Worm (Caenorhabditis elegans): Measurements from ENCODE around the gene K11D9.3.
"Not testable (repeated sequence)": the region's sequence is repeated elsewhere in the genome, so short reads cannot be mapped to it uniquely, and the experiment has no call there.

Gene K11D9.3

DNA sequence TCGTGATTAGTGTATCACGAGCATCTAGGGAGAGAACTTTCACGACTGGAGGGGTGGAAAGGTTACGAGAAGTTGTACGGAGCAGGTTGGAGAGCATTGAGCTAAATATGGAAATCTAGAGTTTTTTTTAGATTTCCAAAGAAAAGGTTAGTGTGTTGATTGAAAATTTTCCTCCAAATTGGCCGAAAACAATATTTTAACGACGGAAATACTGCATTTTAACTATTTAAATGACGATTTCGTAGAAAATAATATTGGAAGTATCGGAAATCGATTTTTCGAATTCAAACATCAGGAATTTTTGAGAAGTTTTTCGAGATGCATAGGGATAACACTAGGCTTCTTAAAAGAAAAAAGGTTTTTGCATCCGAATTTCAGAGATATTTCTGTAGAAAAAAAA lies 43.6 kb downstream of the K11D9.3 start, which contains the start of gene K01G5.10:
Gene K01G5.10, minus strand, starts transcription at position 101 of the 400 bp plus-strand sequence.
- TF ChIP-seq zim-3 (tag; optimal IDR thresholded peaks at IDR 0.05): no peak
- TF ChIP-seq snpc-3.4 (tag; optimal IDR thresholded peaks at IDR 0.05): no peak
- no peak for TF ChIP-seq F55B11.4 (tag; optimal IDR thresholded peaks at IDR 0.05; ENCODE audit: borderline replicate concordance, insufficient read depth)

DNA sequence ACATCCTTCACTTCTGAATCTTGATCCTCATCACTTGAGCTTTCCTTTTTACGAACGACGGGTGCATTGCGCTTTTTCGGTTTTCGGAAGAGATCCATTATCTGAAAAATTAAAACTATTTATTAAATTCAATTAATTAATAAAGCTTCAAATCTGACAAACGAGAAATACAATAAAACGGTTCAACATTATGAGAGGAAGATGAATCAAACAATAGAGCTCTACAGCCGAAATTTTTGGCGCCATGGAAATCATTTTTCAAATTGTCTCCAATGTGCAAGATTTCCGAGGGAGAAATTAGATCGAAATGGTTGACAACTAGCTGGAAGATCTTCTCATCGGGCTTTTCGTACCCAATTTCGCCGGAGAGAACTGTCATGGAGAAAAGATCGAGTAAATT lies 44.5 kb downstream of the K11D9.3 start, which contains the start of gene rnf-113:
Gene rnf-113, minus strand, starts transcription at position 101 of the 400 bp plus-strand sequence.
- TF ChIP-seq hrde-1 (tag; optimal IDR thresholded peaks at IDR 0.05; ENCODE audit: borderline replicate concordance): no peak
- TF ChIP-seq C06A6.2 (GFP tag; conservative IDR thresholded peaks at IDR 0.05): no peak
- TF ChIP-seq F55B11.4 (tag; optimal IDR thresholded peaks at IDR 0.05; ENCODE audit: borderline replicate concordance, insufficient read depth): no peak
- TF ChIP-seq rpc-1 (optimal IDR thresholded peaks at IDR 0.05): no peak
- no peak for TF ChIP-seq rpc-1 (tag; optimal IDR thresholded peaks at IDR 0.05)
- no peak for TF ChIP-seq nhr-80 (tag; optimal IDR thresholded peaks at IDR 0.05)
- TF ChIP-seq hlh-26 (GFP tag; conservative IDR thresholded peaks at IDR 0.05): no peak
- no peak for TF ChIP-seq madf-3 (GFP tag; IDR thresholded peaks at IDR 0.05)
- no peak for TF ChIP-seq dpl-1 (GFP tag; optimal IDR thresholded peaks at IDR 0.05)
- no peak for TF ChIP-seq B0035.1 (tag; optimal IDR thresholded peaks at IDR 0.05)
- no peak for TF ChIP-seq lin-26 (GFP tag; IDR thresholded peaks at IDR 0.05)
- no peak for TF ChIP-seq aptf-3 (GFP tag; IDR thresholded peaks at IDR 0.05)
- no peak for TF ChIP-seq K11D2.4 (GFP tag; IDR thresholded peaks at IDR 0.05)
- TF ChIP-seq pha-4 (tag; optimal IDR thresholded peaks at IDR 0.05): no peak
- no peak for TF ChIP-seq tbx-9 (tag; optimal IDR thresholded peaks at IDR 0.05; ENCODE audit: borderline replicate concordance)
- no peak for TF ChIP-seq dpff-1 (tag; optimal IDR thresholded peaks at IDR 0.05)
- no peak for TF ChIP-seq attf-6 (GFP tag; IDR thresholded peaks at IDR 0.05)
- no peak for TF ChIP-seq F10E7.11 (tag; optimal IDR thresholded peaks at IDR 0.05)
- TF ChIP-seq F57A8.1 (GFP tag; optimal IDR thresholded peaks at IDR 0.05): no peak
- no peak for TF ChIP-seq lag-1 (GFP tag; IDR thresholded peaks at IDR 0.05)

DNA sequence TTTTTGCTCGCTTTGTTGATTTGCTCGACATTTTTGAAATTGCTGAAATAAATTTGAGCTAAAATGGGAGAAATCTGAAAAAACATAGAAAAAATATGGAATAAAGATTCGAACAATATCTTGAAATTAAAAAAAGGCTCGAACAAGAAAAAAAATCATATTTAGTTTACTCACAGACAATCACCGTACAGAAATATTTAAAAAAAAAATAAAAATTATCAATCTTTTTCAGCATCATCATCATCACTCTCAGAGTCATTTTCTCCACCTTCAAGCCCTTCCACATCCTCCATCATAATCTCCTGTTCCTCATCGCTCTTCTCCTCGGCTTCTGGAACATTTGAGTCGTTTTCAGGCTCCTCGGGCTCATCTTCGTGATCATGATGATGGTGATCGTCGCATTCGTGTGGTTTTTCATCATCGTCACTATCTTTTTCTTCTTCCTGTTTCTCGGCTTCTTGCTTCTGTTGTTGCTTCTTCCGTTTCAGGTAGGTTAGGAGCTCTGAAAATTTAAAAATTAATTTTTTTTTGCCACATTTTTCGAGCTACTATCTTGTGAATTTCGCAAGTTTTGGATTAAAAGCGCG lies 46.4 kb downstream of the K11D9.3 start, which contains the start of gene hpl-2:
Gene hpl-2, minus strand, starts transcription at position 51 of the 587 bp plus-strand sequence.
- no peak for TF ChIP-seq ceh-58 (GFP tag; IDR thresholded peaks at IDR 0.05)
- TF ChIP-seq lin-35 (GFP tag; optimal IDR thresholded peaks at IDR 0.05): peak in 1 of 3 experiments; percentile 36

DNA sequence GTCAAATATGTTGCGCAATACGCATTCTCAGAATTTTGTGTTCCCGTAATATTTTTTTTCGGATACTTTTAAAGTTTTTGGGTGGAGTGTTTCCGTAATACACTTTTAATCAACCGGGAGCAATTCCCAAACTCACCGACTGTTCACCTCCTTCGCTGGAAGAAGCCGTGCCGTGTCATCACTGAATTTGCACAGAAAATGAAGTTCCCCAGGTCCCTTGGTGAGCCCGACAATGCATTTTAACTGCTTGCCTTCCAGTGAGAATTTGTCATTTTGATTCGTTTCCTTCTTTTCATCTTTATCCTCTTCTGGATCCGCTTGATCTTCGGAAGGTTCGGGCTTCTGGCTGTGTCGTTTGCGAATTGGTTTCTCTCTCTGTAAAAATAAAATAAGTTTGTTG lies 47.6 kb downstream of the K11D9.3 start:
- TF ChIP-seq unc-130 (GFP tag; optimal IDR thresholded peaks at IDR 0.05) (no peak), nhr-120 (GFP tag; IDR thresholded peaks at IDR 0.05) (no peak), lin-54 (GFP tag; optimal IDR thresholded peaks at IDR 0.05) (no peak), let-607 (tag; optimal IDR thresholded peaks at IDR 0.05) (no peak), snpc-3.4 (tag; optimal IDR thresholded peaks at IDR 0.05) (no peak), K12H6.12 (tag; optimal IDR thresholded peaks at IDR 0.05) (no peak), sea-2 (GFP tag; IDR thresholded peaks at IDR 0.05) (no peak)

DNA sequence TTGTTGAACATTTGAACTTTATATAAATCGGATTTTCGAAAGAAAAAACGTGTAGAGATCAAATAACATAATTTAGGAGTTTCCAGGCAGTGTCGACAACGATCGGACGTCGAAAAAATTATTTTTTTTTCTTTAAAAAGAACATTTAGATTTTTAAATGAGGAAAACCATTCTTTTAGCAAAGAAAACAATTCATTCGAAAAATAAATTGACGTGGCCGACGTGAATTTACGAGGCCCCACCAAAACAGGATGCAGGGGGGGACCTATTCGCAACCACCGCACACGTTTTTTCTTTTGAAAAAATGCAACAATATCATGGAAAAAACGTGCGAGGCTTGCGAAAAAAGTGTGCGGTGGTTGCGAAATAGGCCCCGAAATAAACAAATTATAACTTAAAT lies 52.0 kb downstream of the K11D9.3 start, which contains the start of gene enu-3.6:
Gene enu-3.6, plus strand, starts transcription at position 392 of the 400 bp plus-strand sequence.
- TF ChIP-seq xnd-1 (tag; optimal IDR thresholded peaks at IDR 0.05): peak; percentile 23
- 0 out of 2 replicates have a peak, but pooled peaks have one; percentile 24 for TF ChIP-seq madf-8 (GFP tag; conservative IDR thresholded peaks at IDR 0.05)
- TF ChIP-seq hsf-1 (GFP tag; IDR thresholded peaks at IDR 0.05): peak; percentile 59
- TF ChIP-seq F49E8.2 (tag; optimal IDR thresholded peaks at IDR 0.05; ENCODE audit: insufficient read depth): peak; percentile 39
- TF ChIP-seq athp-1 (tag; optimal IDR thresholded peaks at IDR 0.05): peak; percentile 62
- peak; percentile 53 for TF ChIP-seq hrde-1 (tag; optimal IDR thresholded peaks at IDR 0.05; ENCODE audit: borderline replicate concordance)
- TF ChIP-seq unc-130 (GFP tag; optimal IDR thresholded peaks at IDR 0.05): peak; percentile 21
- peak; percentile 40; the same call in 1 of the 2 replicates for TF ChIP-seq ceh-100 (GFP tag; IDR thresholded peaks at IDR 0.05)
- TF ChIP-seq cebp-2 (GFP tag; IDR thresholded peaks at IDR 0.05): 0 out of 2 replicates have a peak, but pooled peaks have one; percentile 44
- TF ChIP-seq cebp-1 (GFP tag; IDR thresholded peaks at IDR 0.05): not testable (repeated sequence)
- peak; percentile 68 for TF ChIP-seq cebp-1 (tag; optimal IDR thresholded peaks at IDR 0.05)
- TF ChIP-seq Y53G8AR.9 (GFP tag; conservative IDR thresholded peaks at IDR 0.05): peak; percentile 28; the same call in 1 of the 2 replicates
- TF ChIP-seq him-1 (tag; optimal IDR thresholded peaks at IDR 0.05): peak; percentile 33
